Worm (Caenorhabditis elegans): ENCODE results near the gene srj-18.

The srj-18 gene

ce11 chrV:2759456-2759855 lies 14.7 kb upstream of the srj-18 start, which contains the start of gene srg-58:
Gene srg-58 (minus strand): TSS chrV:2759556.
- TF ChIP-seq hmg-11 (tag; optimal IDR thresholded peaks at IDR 0.05) (no peak), unc-39 (tag; optimal IDR thresholded peaks at IDR 0.05) (no peak), nhr-67 (tag; optimal IDR thresholded peaks at IDR 0.05) (no peak), daf-12 (tag; optimal IDR thresholded peaks at IDR 0.05) (no peak), snpc-4 (tag; optimal IDR thresholded peaks at IDR 0.05) (no peak), lin-15B (tag; optimal IDR thresholded peaks at IDR 0.05) (no peak), unc-62 (GFP tag; optimal IDR thresholded peaks at IDR 0.05) (no peak), nhr-76 (tag; optimal IDR thresholded peaks at IDR 0.05) (no peak), lsy-12 (tag; optimal IDR thresholded peaks at IDR 0.05) (no peak), fos-1 (tag; optimal IDR thresholded peaks at IDR 0.05) (no peak), fkh-2 (tag; optimal IDR thresholded peaks at IDR 0.05) (no peak), ceh-9 (tag; optimal IDR thresholded peaks at IDR 0.05) (no peak), jun-1 (tag; optimal IDR thresholded peaks at IDR 0.05) (no peak), egl-5 (tag; optimal IDR thresholded peaks at IDR 0.05) (no peak), nhr-77 (tag; optimal IDR thresholded peaks at IDR 0.05) (no peak), zag-1 (tag; optimal IDR thresholded peaks at IDR 0.05) (no peak), aly-2 (tag; optimal IDR thresholded peaks at IDR 0.05) (no peak), mdl-1 (tag; optimal IDR thresholded peaks at IDR 0.05) (no peak), egl-27 (tag; optimal IDR thresholded peaks at IDR 0.05) (no peak)

- TF ChIP-seq ZK546.5 (tag; optimal IDR thresholded peaks at IDR 0.05) (no peak), daf-12 (tag; optimal IDR thresholded peaks at IDR 0.05) (no peak), elt-3 (tag; optimal IDR thresholded peaks at IDR 0.05) (no peak), ztf-4 (tag; optimal IDR thresholded peaks at IDR 0.05) (no peak)
Measured at ce11 chrV:2761470-2761869, 12.7 kb upstream of the srj-18 start.

- TF ChIP-seq nhr-12 (tag; optimal IDR thresholded peaks at IDR 0.05) (no peak), hmg-11 (tag; optimal IDR thresholded peaks at IDR 0.05) (no peak), ceh-28 (tag; optimal IDR thresholded peaks at IDR 0.05) (no peak), nfya-1 (tag; optimal IDR thresholded peaks at IDR 0.05; ENCODE audit: insufficient read depth) (no peak), nhr-237 (tag; optimal IDR thresholded peaks at IDR 0.05) (no peak), ceh-16 (tag; optimal IDR thresholded peaks at IDR 0.05) (no peak), jun-1 (tag; optimal IDR thresholded peaks at IDR 0.05) (no peak)
Measured at ce11 chrV:2763105-2763504, 11.0 kb upstream of the srj-18 start, which contains the start of gene R05D8.7. Gene R05D8.7 (minus strand): TSS chrV:2763208.

- TF ChIP-seq elt-2 (tag; optimal IDR thresholded peaks at IDR 0.05) (peak; percentile 74), fos-1 (tag; optimal IDR thresholded peaks at IDR 0.05) (no peak), pqm-1 (tag; optimal IDR thresholded peaks at IDR 0.05) (peak; percentile 82)
Measured at ce11 chrV:2765052-2765451, 9.1 kb upstream of the srj-18 start, which contains the start of gene dhs-14. Gene dhs-14 (minus strand): TSS chrV:2765200.

ce11 chrV:2767465-2767864 lies 6.7 kb upstream of the srj-18 start, which contains the start of gene R05D8.9:
Gene R05D8.9 (minus strand): TSS chrV:2767565.
- TF ChIP-seq lin-15B (tag; optimal IDR thresholded peaks at IDR 0.05) (no peak), ama-1 (optimal IDR thresholded peaks at IDR 0.05) (no peak), nhr-77 (tag; optimal IDR thresholded peaks at IDR 0.05) (no peak), elt-1 (tag; optimal IDR thresholded peaks at IDR 0.05) (no peak), skn-1 (tag; optimal IDR thresholded peaks at IDR 0.05) (no peak), ceh-28 (tag; optimal IDR thresholded peaks at IDR 0.05) (no peak), zag-1 (tag; optimal IDR thresholded peaks at IDR 0.05) (no peak), nhr-67 (tag; optimal IDR thresholded peaks at IDR 0.05) (no peak), nfya-1 (tag; optimal IDR thresholded peaks at IDR 0.05; ENCODE audit: insufficient read depth) (no peak), lin-39 (tag; optimal IDR thresholded peaks at IDR 0.05) (no peak), elt-3 (tag; optimal IDR thresholded peaks at IDR 0.05) (no peak), fos-1 (tag; optimal IDR thresholded peaks at IDR 0.05) (no peak), nhr-76 (tag; optimal IDR thresholded peaks at IDR 0.05) (no peak), hmg-11 (tag; optimal IDR thresholded peaks at IDR 0.05) (no peak), unc-62 (GFP tag; optimal IDR thresholded peaks at IDR 0.05) (no peak), elt-2 (tag; optimal IDR thresholded peaks at IDR 0.05) (no peak), pqm-1 (tag; optimal IDR thresholded peaks at IDR 0.05) (no peak), jun-1 (tag; optimal IDR thresholded peaks at IDR 0.05) (no peak)

ce11 chrV:2769754-2770153 lies 4.4 kb upstream of the srj-18 start, which contains the start of gene dhs-15:
Gene dhs-15 (minus strand): TSS chrV:2769854.
- TF ChIP-seq sea-2 (GFP tag; optimal IDR thresholded peaks at IDR 0.05) (no peak), fos-1 (tag; optimal IDR thresholded peaks at IDR 0.05) (no peak), zag-1 (tag; optimal IDR thresholded peaks at IDR 0.05) (no peak), nhr-12 (tag; optimal IDR thresholded peaks at IDR 0.05) (no peak), unc-39 (tag; optimal IDR thresholded peaks at IDR 0.05) (no peak), elt-3 (tag; optimal IDR thresholded peaks at IDR 0.05) (no peak), nhr-67 (tag; optimal IDR thresholded peaks at IDR 0.05) (no peak), ztf-4 (tag; optimal IDR thresholded peaks at IDR 0.05) (no peak), nhr-25 (tag; optimal IDR thresholded peaks at IDR 0.05) (no peak), unc-62 (GFP tag; optimal IDR thresholded peaks at IDR 0.05) (no peak), nhr-43 (tag; optimal IDR thresholded peaks at IDR 0.05; ENCODE audit: poor library complexity, severe bottlenecking) (no peak), fkh-2 (tag; optimal IDR thresholded peaks at IDR 0.05) (no peak), ceh-16 (tag; optimal IDR thresholded peaks at IDR 0.05) (no peak), nhr-77 (tag; optimal IDR thresholded peaks at IDR 0.05) (no peak), nfya-1 (tag; optimal IDR thresholded peaks at IDR 0.05; ENCODE audit: insufficient read depth) (no peak)
